Fruit fly (Drosophila melanogaster) S2 (cell line): ENCODE results near the gene CG34162.

Experiments
- CG8478 ChIP-seq: fragments of >200 bp; optimal IDR thresholded peaks from 2 replicates; lab custom pipeline; 2018
- CTCF ChIP-seq, 2 experiments: fragments of >200 bp; optimal IDR thresholded peaks; 2 replicates each; lab custom pipeline; 2018

DNA sequence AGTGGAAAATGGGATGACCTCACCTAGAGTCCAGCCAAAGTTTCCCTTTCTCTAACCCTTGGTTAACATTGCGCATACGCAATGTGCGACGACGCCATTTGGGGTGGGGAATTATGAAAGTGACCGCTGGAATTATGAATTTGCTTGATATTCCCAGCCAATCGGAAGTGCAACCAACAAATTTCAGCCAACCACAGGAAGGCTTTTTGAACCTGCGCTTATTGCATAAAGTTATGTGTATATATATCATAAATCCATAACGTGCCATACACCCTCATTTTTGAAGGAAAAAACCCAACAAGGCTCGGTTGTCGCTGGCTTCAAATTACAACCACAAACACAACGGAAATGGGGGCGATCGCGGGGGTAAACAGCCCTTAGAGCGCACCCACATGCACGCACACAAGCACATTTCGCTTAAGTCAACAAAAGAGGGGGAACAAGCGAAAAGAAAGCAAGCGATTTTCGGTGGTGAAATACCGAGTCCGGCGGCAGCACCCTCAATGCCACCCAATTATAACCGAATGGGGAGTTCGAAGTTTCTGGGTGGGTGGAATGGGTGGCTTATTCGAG is 43.1 kb upstream of the CG34162 start:
- TF ChIP-seq CTCF (optimal IDR thresholded peaks at IDR 0.05; lab: Kevin White, UChicago), result no peak
- TF ChIP-seq CG8478, result no peak
